Fruit fly (Drosophila melanogaster) whole organism, embryonic: ENCODE data around the gene Ac78C.

Source experiments
- Antp ChIP-seq: fragments of 200-800 bp; sonication (Bioruptor generic); optimal IDR thresholded peaks from 3 replicates; lab custom pipeline; 2016; ENCODE audit warnings: missing biosample characterization, missing genetic modification characterization
- B-H2 ChIP-seq: fragments of 200-800 bp; sonication (Bioruptor generic); optimal IDR thresholded peaks from 2 replicates; lab custom pipeline; 2018; ENCODE audit warnings: missing biosample characterization, mild to moderate bottlenecking, missing genetic modification characterization
- CG10267 ChIP-seq: fragments of 200-800 bp; sonication (Bioruptor generic); optimal IDR thresholded peaks from 2 replicates; lab custom pipeline; 2018; ENCODE audit warnings: missing biosample characterization, mild to moderate bottlenecking, missing genetic modification characterization, moderate library complexity
- CG11456 ChIP-seq: fragments of 200-800 bp; sonication (Bioruptor generic); IDR thresholded peaks from 3 replicates; pipeline ENCODE4 v1.3.6; 2022; ENCODE audit warnings: missing biosample characterization, missing genetic modification characterization
- CG12104 ChIP-seq: fragments of 200-800 bp; sonication (Bioruptor generic); optimal IDR thresholded peaks from 3 replicates; lab custom pipeline; 2016; ENCODE audit warnings: missing biosample characterization, missing genetic modification characterization
- CG14014 ChIP-seq: fragments of 200-800 bp; sonication (Bioruptor generic); IDR thresholded peaks from 2 replicates; pipeline ENCODE4 v1.3.6; 2022; ENCODE audit warnings: missing biosample characterization, missing genetic modification characterization
- CG1602 ChIP-seq: fragments of 200-800 bp; sonication (Bioruptor generic); optimal IDR thresholded peaks from 3 replicates; lab custom pipeline; 2016; ENCODE audit warnings: missing biosample characterization, missing genetic modification characterization
- CG17385 ChIP-seq: fragments of 200-800 bp; sonication (Bioruptor generic); optimal IDR thresholded peaks from 3 replicates; lab custom pipeline; 2018; ENCODE audit warnings: missing biosample characterization, mild to moderate bottlenecking, missing genetic modification characterization
- CG2889 ChIP-seq: fragments of 200-800 bp; sonication (Bioruptor generic); IDR thresholded peaks from 3 replicates; pipeline ENCODE4 v1.3.6; 2022; ENCODE audit warnings: missing biosample characterization, missing genetic modification characterization
- CG31224 ChIP-seq: fragments of 200-800 bp; sonication (Bioruptor generic); IDR thresholded peaks from 2 replicates; pipeline ENCODE4 v1.3.6; 2022; ENCODE audit warnings: missing biosample characterization, missing genetic modification characterization
- CG3281 ChIP-seq: fragments of 200-800 bp; sonication (Bioruptor generic); optimal IDR thresholded peaks from 3 replicates; lab custom pipeline; 2017; ENCODE audit warnings: missing biosample characterization, mild to moderate bottlenecking, missing genetic modification characterization
- CG33557 ChIP-seq: fragments of 200-800 bp; sonication (Bioruptor generic); optimal IDR thresholded peaks from 2 replicates; lab custom pipeline; 2019; ENCODE audit warnings: missing biosample characterization, mild to moderate bottlenecking, missing genetic modification characterization, moderate library complexity
- CG34224 ChIP-seq: fragments of 200-800 bp; sonication (Bioruptor generic); IDR thresholded peaks from 3 replicates; pipeline ENCODE4 v1.3.6; 2022; ENCODE audit warnings: missing biosample characterization, missing genetic modification characterization; ENCODE audit not compliant: partially characterized antibody
- CG34422 ChIP-seq: fragments of 200-800 bp; sonication (Bioruptor generic); IDR thresholded peaks from 3 replicates; pipeline ENCODE4 v1.3.6; 2022; ENCODE audit warnings: missing biosample characterization, missing genetic modification characterization
- CG3847 ChIP-seq: fragments of 200-800 bp; sonication (Bioruptor generic); IDR thresholded peaks from 2 replicates; pipeline ENCODE4 v1.3.6; 2022; ENCODE audit warnings: missing biosample characterization, missing genetic modification characterization
- CG5953 ChIP-seq: fragments of 200-800 bp; sonication (Bioruptor generic); IDR thresholded peaks from 2 replicates; pipeline ENCODE4 v1.3.6; 2022; ENCODE audit warnings: missing biosample characterization, missing genetic modification characterization
- CG6254 ChIP-seq: fragments of 200-800 bp; sonication (Bioruptor generic); optimal IDR thresholded peaks from 3 replicates; lab custom pipeline; 2017; ENCODE audit warnings: mild to moderate bottlenecking, missing biosample characterization, missing genetic modification reagents, missing genetic modification characterization
- CG7556 ChIP-seq: fragments of 200-800 bp; sonication (Bioruptor generic); optimal IDR thresholded peaks from 2 replicates; lab custom pipeline; 2017; ENCODE audit warnings: missing biosample characterization, mild to moderate bottlenecking, missing genetic modification characterization
- CG7745 ChIP-seq: fragments of 200-800 bp; sonication (Bioruptor generic); optimal IDR thresholded peaks from 2 replicates; lab custom pipeline; 2018; ENCODE audit warnings: missing biosample characterization, mild to moderate bottlenecking, missing genetic modification characterization, moderate library complexity
- CG8290 ChIP-seq, 3 experiments: fragments of 200-800 bp; sonication (Bioruptor generic); optimal IDR thresholded peaks; 2 replicates each; lab custom pipeline; 2016 to 2019; ENCODE audit warnings: missing biosample characterization in 3 of 3, missing genetic modification characterization in 3 of 3, mild to moderate bottlenecking in 2 of 3, moderate library complexity in 1 of 3
- CG8765 ChIP-seq: fragments of 200-800 bp; sonication (Bioruptor generic); IDR thresholded peaks from 2 replicates; pipeline ENCODE4 v1.3.6; 2022; ENCODE audit warnings: missing biosample characterization, missing genetic modification characterization
- CG9609 ChIP-seq: fragments of 200-800 bp; sonication (Bioruptor generic); optimal IDR thresholded peaks from 3 replicates; lab custom pipeline; 2016; ENCODE audit warnings: missing biosample characterization, missing genetic modification characterization
- CG9817 ChIP-seq: fragments of 200-800 bp; sonication (Bioruptor generic); optimal IDR thresholded peaks from 2 replicates; lab custom pipeline; 2018; ENCODE audit warnings: missing biosample characterization, mild to moderate bottlenecking, missing genetic modification characterization, moderate library complexity
- D ChIP-seq, 2 experiments: fragments of 200-800 bp in 1 of 2; fragments of >200 bp in 1 of 2; sonication (Bioruptor generic) in 1 of 2; optimal IDR thresholded peaks; 2 replicates in 1 of 2; 3 replicates in 1 of 2; lab custom pipeline; 2017; ENCODE audit warnings: mild to moderate bottlenecking in 1 of 2, missing biosample characterization in 1 of 2, missing genetic modification characterization in 1 of 2, missing genetic modification reagents in 1 of 2
- Dp ChIP-seq: fragments of 200-800 bp; sonication (Bioruptor generic); optimal IDR thresholded peaks from 2 replicates; lab custom pipeline; 2018; ENCODE audit warnings: missing biosample characterization, mild to moderate bottlenecking, missing genetic modification characterization, moderate library complexity
- ERR ChIP-seq: fragments of 200-800 bp; sonication (Bioruptor generic); optimal IDR thresholded peaks from 2 replicates; lab custom pipeline; 2016; ENCODE audit warnings: missing biosample characterization, missing genetic modification characterization
- Gug ChIP-seq: fragments of 200-800 bp; sonication (Bioruptor generic); IDR thresholded peaks from 4 replicates; pipeline ENCODE4 v1.3.6; 2022; ENCODE audit warnings: missing biosample characterization, missing genetic modification characterization
- HHEX ChIP-seq: fragments of 200-800 bp; sonication (Bioruptor generic); optimal IDR thresholded peaks from 3 replicates; lab custom pipeline; 2017; ENCODE audit warnings: missing biosample characterization, mild to moderate bottlenecking, missing genetic modification characterization, missing genetic modification reagents
- HmgD ChIP-seq: fragments of 200-800 bp; sonication (Bioruptor generic); optimal IDR thresholded peaks from 3 replicates; lab custom pipeline; 2016; ENCODE audit warnings: missing biosample characterization, missing genetic modification characterization
- Myb ChIP-seq: fragments of 200-800 bp; sonication (Bioruptor generic); optimal IDR thresholded peaks from 2 replicates; lab custom pipeline; 2016; ENCODE audit warnings: missing biosample characterization, missing genetic modification characterization
- Nf-YC ChIP-seq: fragments of 200-800 bp; optimal IDR thresholded peaks from 3 replicates; lab custom pipeline; 2019; ENCODE audit warnings: missing biosample characterization, mild to moderate bottlenecking, missing genetic modification characterization, moderate library complexity
- Rfx ChIP-seq: fragments of 200-800 bp; sonication (Bioruptor generic); IDR thresholded peaks from 2 replicates; pipeline ENCODE4 v1.3.6; 2022; ENCODE audit warnings: missing biosample characterization, missing genetic modification characterization
- TFAM ChIP-seq: fragments of 200-800 bp; sonication (Bioruptor generic); optimal IDR thresholded peaks from 2 replicates; lab custom pipeline; 2017; ENCODE audit warnings: missing biosample characterization, missing genetic modification characterization, inconsistent platforms
- Trl ChIP-seq, 3 experiments: fragments of >200 bp in 2 of 3; fragments of 200-800 bp in 1 of 3; sonication (Bioruptor generic) in 1 of 3; optimal IDR thresholded peaks; 2 replicates in 1 of 3; 3 replicates in 2 of 3; lab custom pipeline; 2016 to 2017; ENCODE audit warnings: missing biosample characterization in 1 of 3, missing genetic modification characterization in 1 of 3
- abd-A ChIP-seq: fragments of 200-800 bp; sonication (Bioruptor generic); optimal IDR thresholded peaks from 3 replicates; lab custom pipeline; 2019; ENCODE audit warnings: missing biosample characterization, mild to moderate bottlenecking, missing genetic modification characterization, moderate library complexity
- bbx ChIP-seq: fragments of 200-800 bp; sonication (Bioruptor generic); IDR thresholded peaks from 2 replicates; pipeline ENCODE4 v1.3.6; 2022; ENCODE audit warnings: missing biosample characterization, missing genetic modification characterization; ENCODE audit not compliant: partially characterized antibody
- bigmax ChIP-seq: fragments of 200-800 bp; sonication (Bioruptor generic); optimal IDR thresholded peaks from 2 replicates; lab custom pipeline; 2018; ENCODE audit warnings: missing biosample characterization, mild to moderate bottlenecking, missing genetic modification characterization
- dm ChIP-seq: fragments of 200-800 bp; sonication (Bioruptor generic); optimal IDR thresholded peaks from 3 replicates; lab custom pipeline; 2016; ENCODE audit warnings: missing biosample characterization, missing genetic modification characterization
- exex ChIP-seq: fragments of 200-800 bp; sonication (Bioruptor generic); optimal IDR thresholded peaks from 4 replicates; lab custom pipeline; 2018; ENCODE audit warnings: missing biosample characterization, mild to moderate bottlenecking, missing genetic modification characterization, moderate library complexity
- hkb ChIP-seq, 2 experiments: fragments of 200-800 bp in 1 of 2; fragments of >200 bp in 1 of 2; sonication (Bioruptor generic) in 1 of 2; IDR thresholded peaks in 1 of 2; optimal IDR thresholded peaks in 1 of 2; 2 replicates each; pipeline versions ENCODE4 v1.3.6 to Lab custom; 2017 to 2022; ENCODE audit warnings: missing biosample characterization in 1 of 2, missing genetic modification characterization in 1 of 2
- jumu ChIP-seq: fragments of 200-800 bp; sonication (Bioruptor generic); optimal IDR thresholded peaks from 3 replicates; lab custom pipeline; 2016; ENCODE audit warnings: missing biosample characterization, missing genetic modification characterization
- mirr ChIP-seq: fragments of 200-800 bp; sonication (Bioruptor generic); optimal IDR thresholded peaks from 3 replicates; lab custom pipeline; 2018; ENCODE audit warnings: missing biosample characterization, mild to moderate bottlenecking, missing genetic modification characterization
- org-1 ChIP-seq: fragments of 200-800 bp; sonication (Bioruptor generic); optimal IDR thresholded peaks from 2 replicates; lab custom pipeline; 2017; ENCODE audit warnings: missing biosample characterization, missing genetic modification characterization
- ttk ChIP-seq: fragments of 200-800 bp; sonication (Bioruptor generic); IDR thresholded peaks from 2 replicates; pipeline ENCODE4 v2.1.2; 2022; ENCODE audit warnings: missing biosample characterization, missing genetic modification characterization
- unc-4 ChIP-seq: fragments of 200-800 bp; sonication (Bioruptor generic); IDR thresholded peaks from 2 replicates; pipeline ENCODE4 v1.3.6; 2022; ENCODE audit warnings: missing biosample characterization, missing genetic modification characterization; ENCODE audit not compliant: partially characterized antibody
- vvl ChIP-seq: fragments of 200-800 bp; sonication (Bioruptor generic); IDR thresholded peaks from 2 replicates; pipeline ENCODE4 v1.3.6; 2022; ENCODE audit warnings: missing biosample characterization, missing genetic modification characterization
- zfh2 ChIP-seq: fragments of 200-800 bp; sonication (Bioruptor generic); optimal IDR thresholded peaks from 2 replicates; lab custom pipeline; 2016; ENCODE audit warnings: missing biosample characterization, missing genetic modification characterization

Gene Ac78C

DNA sequence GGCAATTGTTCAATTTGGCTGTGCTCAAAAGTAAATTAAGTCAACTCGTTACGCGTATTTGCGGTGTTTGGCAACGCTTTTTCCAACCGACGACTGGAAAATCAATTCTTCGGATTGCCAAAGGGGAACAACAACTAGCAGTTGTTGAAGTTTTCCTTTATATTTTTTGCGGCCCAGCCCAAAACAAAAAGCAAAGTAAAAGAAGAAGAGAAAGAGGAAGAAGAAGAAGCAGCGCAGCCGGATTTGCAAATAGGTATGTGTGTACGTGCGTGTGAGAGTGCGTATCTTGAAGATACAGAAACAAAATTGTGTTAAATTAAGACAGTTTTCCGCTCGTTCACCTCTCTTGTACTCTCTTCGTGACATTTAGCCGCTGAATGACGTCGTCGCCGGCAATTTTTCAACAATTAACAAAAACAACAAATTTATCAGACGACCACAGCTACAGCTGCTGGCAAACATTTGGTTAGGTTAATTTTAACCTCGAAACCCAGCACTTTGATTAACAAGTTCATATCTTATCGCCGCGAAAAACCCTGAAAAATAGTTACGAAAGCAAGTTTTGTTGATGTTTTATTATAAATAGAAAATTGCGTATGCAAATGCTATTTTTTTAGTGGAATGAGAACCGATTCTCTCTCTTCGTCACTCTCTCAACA, 4.7 kb upstream of the Ac78C start (continued):
- TF ChIP-seq Trl (optimal IDR thresholded peaks at IDR 0.05; lab: Kevin White, UChicago) (peak in 1 of 2 experiments; percentile 52), Trl (GFP tag; optimal IDR thresholded peaks at IDR 0.05; lab: Kevin White, UChicago) (no peak), CG8290 (GFP tag; optimal IDR thresholded peaks at IDR 0.05; lab: Kevin White, UChicago) (no peak), CG8290 (tag; optimal IDR thresholded peaks at IDR 0.05; lab: Kevin White, UChicago) (no peak), CG6254 (GFP tag; lab: Kevin White, UChicago) (no peak), CG3281 (GFP tag; lab: Kevin White, UChicago) (no peak), org-1 (no peak), CG5953 (no peak), B-H2 (GFP tag; lab: Kevin White, UChicago) (no peak), unc-4 (GFP tag; lab: Robert Waterston, UW) (no peak), HHEX (no peak), exex (tag; lab: Kevin White, UChicago) (peak; percentile 49), CG34224 (GFP tag; lab: Robert Waterston, UW) (0 out of 3 replicates have a peak, but pooled peaks have one; percentile 46), HmgD (GFP tag; lab: Kevin White, UChicago) (no peak), CG34422 (GFP tag; lab: Robert Waterston, UW) (peak; percentile 13; the same call in 1 of the 3 replicates), CG7556 (GFP tag; lab: Kevin White, UChicago) (no peak), vvl (GFP tag; lab: Robert Waterston, UW) (no peak), dm (GFP tag; lab: Kevin White, UChicago) (no peak), CG2889 (GFP tag; lab: Robert Waterston, UW) (no peak), Rfx (GFP tag; lab: Robert Waterston, UW) (no peak), CG9609 (GFP tag; lab: Kevin White, UChicago) (no peak), CG8765 (GFP tag; lab: Robert Waterston, UW) (no peak), CG7745 (no peak), bigmax (GFP tag; lab: Kevin White, UChicago) (peak; percentile 82), ERR (GFP tag; lab: Kevin White, UChicago) (no peak), CG11456 (GFP tag; lab: Robert Waterston, UW) (no peak), CG33557 (GFP tag; lab: Kevin White, UChicago) (no peak), CG14014 (GFP tag; lab: Robert Waterston, UW) (no peak), CG3847 (GFP tag; lab: Robert Waterston, UW) (no peak), CG17385 (GFP tag; lab: Kevin White, UChicago) (peak; percentile 98), D (optimal IDR thresholded peaks at IDR 0.05; lab: Kevin White, UChicago) (no peak), D (GFP tag; optimal IDR thresholded peaks at IDR 0.05; lab: Kevin White, UChicago) (no peak), mirr (GFP tag; lab: Kevin White, UChicago) (peak; percentile 21), CG1602 (GFP tag; lab: Kevin White, UChicago) (no peak), zfh2 (GFP tag; lab: Kevin White, UChicago) (no peak), TFAM (no peak), Gug (no peak), CG31224 (GFP tag; lab: Robert Waterston, UW) (no peak), ttk (GFP tag; lab: Robert Waterston, UW) (no peak)

- no peak for TF ChIP-seq Antp (GFP tag; lab: Kevin White, UChicago)
- peak; percentile 99 for TF ChIP-seq Myb (GFP tag; lab: Kevin White, UChicago)
- peak; percentile 60 for TF ChIP-seq CG10267 (tag; lab: Kevin White, UChicago)
- TF ChIP-seq Dp (GFP tag; lab: Kevin White, UChicago) = peak; percentile 56
- TF ChIP-seq CG9817 (tag; lab: Kevin White, UChicago) = no peak
- peak; percentile 26 for TF ChIP-seq jumu
- TF ChIP-seq CG12104 = no peak
- TF ChIP-seq CG8765 (GFP tag; lab: Robert Waterston, UW) = no peak
- no peak for TF ChIP-seq abd-A (tag; lab: Kevin White, UChicago)
- peak; percentile 3 for TF ChIP-seq Nf-YC
- peak; percentile 70 for TF ChIP-seq hkb (optimal IDR thresholded peaks at IDR 0.05; lab: Kevin White, UChicago)
- no peak for TF ChIP-seq hkb (GFP tag; IDR thresholded peaks at IDR 0.05; lab: Robert Waterston, UW)
- TF ChIP-seq bbx (GFP tag; lab: Robert Waterston, UW) = 0 out of 2 replicates have a peak, but pooled peaks have one; percentile 48
Measured at dm6 chr3L:21175531-21176271, 4.0 kb upstream of the Ac78C start.
